Fruit fly (Drosophila melanogaster) whole organism, embryonic: ENCODE results near the gene puf.

Experiments
- BEAF-32 ChIP-seq: fragments of 200-800 bp; sonication (Bioruptor generic); optimal IDR thresholded peaks from 3 replicates; lab custom pipeline; 2017; ENCODE audit warnings: missing biosample characterization, missing genetic modification characterization, mild to moderate bottlenecking, moderate library complexity, missing genetic modification reagents
- CG10543 ChIP-seq: fragments of 200-800 bp; sonication (Bioruptor generic); optimal IDR thresholded peaks from 3 replicates; lab custom pipeline; 2017; ENCODE audit warnings: missing biosample characterization, mild to moderate bottlenecking, missing genetic modification characterization, moderate library complexity
- CG11085 ChIP-seq: fragments of 200-800 bp; sonication (Bioruptor generic); IDR thresholded peaks from 2 replicates; pipeline ENCODE4 v1.3.6; 2022; ENCODE audit warnings: missing biosample characterization, missing genetic modification characterization
- CG11504 ChIP-seq: fragments of 200-800 bp; sonication (Bioruptor generic); optimal IDR thresholded peaks from 3 replicates; lab custom pipeline; 2019; ENCODE audit warnings: missing biosample characterization, mild to moderate bottlenecking, missing genetic modification characterization, moderate library complexity
- CG12659 ChIP-seq: fragments of 200-800 bp; sonication (Bioruptor generic); optimal IDR thresholded peaks from 3 replicates; lab custom pipeline; 2017; ENCODE audit warnings: mild to moderate bottlenecking, missing biosample characterization, missing genetic modification reagents, missing genetic modification characterization
- CG13894 ChIP-seq: fragments of 200-800 bp; sonication (Bioruptor generic); optimal IDR thresholded peaks from 3 replicates; lab custom pipeline; 2018; ENCODE audit warnings: missing biosample characterization, mild to moderate bottlenecking, missing genetic modification characterization, moderate library complexity
- CG14965 ChIP-seq: fragments of 200-800 bp; sonication (Bioruptor generic); optimal IDR thresholded peaks from 2 replicates; lab custom pipeline; 2016; ENCODE audit warnings: missing biosample characterization, missing genetic modification characterization, borderline replicate concordance
- CG16813 ChIP-seq: fragments of 200-800 bp; sonication (Bioruptor generic); IDR thresholded peaks from 3 replicates; pipeline ENCODE4 v1.3.6; 2022; ENCODE audit warnings: missing biosample characterization, missing genetic modification characterization; ENCODE audit not compliant: partially characterized antibody
- CG16863 ChIP-seq: fragments of 200-800 bp; sonication (Bioruptor generic); optimal IDR thresholded peaks from 3 replicates; lab custom pipeline; 2016; ENCODE audit warnings: missing biosample characterization, missing genetic modification characterization
- CG2875 ChIP-seq: fragments of 200-800 bp; sonication (Bioruptor generic); optimal IDR thresholded peaks from 2 replicates; lab custom pipeline; 2017; ENCODE audit warnings: missing biosample characterization, mild to moderate bottlenecking, missing genetic modification characterization, missing genetic modification reagents
- CG34376 ChIP-seq: fragments of 200-800 bp; sonication (Bioruptor generic); optimal IDR thresholded peaks from 2 replicates; lab custom pipeline; 2018; ENCODE audit warnings: missing biosample characterization, mild to moderate bottlenecking, missing genetic modification characterization
- CG5180 ChIP-seq: fragments of 200-800 bp; sonication (Bioruptor generic); optimal IDR thresholded peaks from 3 replicates; lab custom pipeline; 2017; ENCODE audit warnings: missing biosample characterization, missing genetic modification characterization, mild to moderate bottlenecking, moderate library complexity, missing genetic modification reagents
- CG6765 ChIP-seq: fragments of 200-800 bp; sonication (Bioruptor generic); optimal IDR thresholded peaks from 3 replicates; lab custom pipeline; 2017; ENCODE audit warnings: missing biosample characterization, mild to moderate bottlenecking, missing genetic modification characterization
- CG7357 ChIP-seq: fragments of 200-800 bp; sonication (Bioruptor generic); IDR thresholded peaks from 3 replicates; pipeline ENCODE4 v1.3.6; 2022; ENCODE audit warnings: missing biosample characterization, missing genetic modification characterization
- CG9932 ChIP-seq: fragments of 200-800 bp; sonication (Bioruptor generic); IDR thresholded peaks from 2 replicates; pipeline ENCODE4 v1.3.6; 2022; ENCODE audit warnings: missing biosample characterization, missing genetic modification characterization
- CTCF ChIP-seq: fragments of 200-800 bp; sonication (Bioruptor generic); optimal IDR thresholded peaks from 2 replicates; lab custom pipeline; 2017; ENCODE audit warnings: missing biosample characterization, mild to moderate bottlenecking, missing genetic modification characterization, moderate library complexity
- Dek ChIP-seq: fragments of 200-800 bp; sonication (Bioruptor generic); optimal IDR thresholded peaks from 3 replicates; lab custom pipeline; 2019; ENCODE audit warnings: missing biosample characterization, mild to moderate bottlenecking, missing genetic modification characterization, moderate library complexity
- Dp ChIP-seq: fragments of 200-800 bp; sonication (Bioruptor generic); optimal IDR thresholded peaks from 2 replicates; lab custom pipeline; 2018; ENCODE audit warnings: missing biosample characterization, mild to moderate bottlenecking, missing genetic modification characterization, moderate library complexity
- Fer1 ChIP-seq: fragments of 200-800 bp; sonication (Bioruptor generic); optimal IDR thresholded peaks from 2 replicates; lab custom pipeline; 2017; ENCODE audit warnings: missing biosample characterization, mild to moderate bottlenecking, missing genetic modification characterization
- Gug ChIP-seq: fragments of 200-800 bp; sonication (Bioruptor generic); IDR thresholded peaks from 4 replicates; pipeline ENCODE4 v1.3.6; 2022; ENCODE audit warnings: missing biosample characterization, missing genetic modification characterization
- MESR4 ChIP-seq: fragments of 200-800 bp; sonication (Bioruptor generic); optimal IDR thresholded peaks from 2 replicates; lab custom pipeline; 2018; ENCODE audit warnings: missing biosample characterization, mild to moderate bottlenecking, missing genetic modification characterization, moderate library complexity
- MTF-1 ChIP-seq: fragments of 200-800 bp; sonication (Bioruptor generic); optimal IDR thresholded peaks from 2 replicates; lab custom pipeline; 2018; ENCODE audit warnings: missing biosample characterization, mild to moderate bottlenecking, missing genetic modification characterization, borderline replicate concordance
- Med ChIP-seq: fragments of 200-800 bp; sonication (Bioruptor generic); peaks from one replicate; lab custom pipeline; 2016; ENCODE audit warnings: missing biosample characterization, missing genetic modification characterization, mild to moderate bottlenecking, inconsistent platforms, moderate library complexity
- NC2α ChIP-seq: fragments of 200-800 bp; sonication (Bioruptor generic); optimal IDR thresholded peaks from 2 replicates; lab custom pipeline; 2016; ENCODE audit warnings: missing biosample characterization, missing genetic modification characterization
- Neu2 ChIP-seq: fragments of 200-800 bp; sonication (Bioruptor generic); optimal IDR thresholded peaks from 3 replicates; lab custom pipeline; 2016; ENCODE audit warnings: missing biosample characterization, missing genetic modification characterization, borderline replicate concordance
- Ptx1 ChIP-seq: fragments of 200-800 bp; sonication (Bioruptor generic); IDR thresholded peaks from 2 replicates; pipeline ENCODE4 v1.3.6; 2022; ENCODE audit warnings: missing biosample characterization, missing genetic modification characterization
- ab ChIP-seq: fragments of 200-800 bp; sonication (Bioruptor generic); optimal IDR thresholded peaks from 2 replicates; lab custom pipeline; 2016; ENCODE audit warnings: missing biosample characterization, missing genetic modification characterization
- chif ChIP-seq, 2 experiments: fragments of 200-800 bp; sonication (Bioruptor generic); optimal IDR thresholded peaks; 3 replicates each; lab custom pipeline; 2016; ENCODE audit warnings: missing biosample characterization in 2 of 2, missing genetic modification characterization in 2 of 2
- fd3F ChIP-seq: fragments of 200-800 bp; sonication (Bioruptor generic); optimal IDR thresholded peaks from 2 replicates; lab custom pipeline; 2018; ENCODE audit warnings: missing biosample characterization, mild to moderate bottlenecking, missing genetic modification characterization, moderate library complexity
- gcm ChIP-seq: fragments of 200-800 bp; sonication (Bioruptor generic); optimal IDR thresholded peaks from 2 replicates; lab custom pipeline; 2019; ENCODE audit warnings: missing biosample characterization, mild to moderate bottlenecking, missing genetic modification characterization, moderate library complexity
- klu ChIP-seq: fragments of 200-800 bp; sonication (Bioruptor generic); IDR thresholded peaks from 2 replicates; pipeline ENCODE4 v1.3.6; 2022; ENCODE audit warnings: missing biosample characterization, missing genetic modification characterization
- kni ChIP-seq: fragments of 200-800 bp; sonication (Bioruptor generic); optimal IDR thresholded peaks from 3 replicates; lab custom pipeline; 2017; ENCODE audit warnings: mild to moderate bottlenecking, missing biosample characterization, missing genetic modification reagents, missing genetic modification characterization
- lab ChIP-seq: fragments of 200-800 bp; sonication (Bioruptor generic); optimal IDR thresholded peaks from 3 replicates; lab custom pipeline; 2017; ENCODE audit warnings: missing biosample characterization, missing genetic modification characterization, mild to moderate bottlenecking, moderate library complexity, missing genetic modification reagents
- lola ChIP-seq, 3 experiments: fragments of >200 bp in 2 of 3; fragments of 200-800 bp in 1 of 3; sonication (Bioruptor generic) in 1 of 3; optimal IDR thresholded peaks; 2 replicates each; lab custom pipeline; 2017 to 2019; ENCODE audit warnings: missing biosample characterization in 3 of 3, missing genetic modification characterization in 3 of 3, mild to moderate bottlenecking in 1 of 3, moderate library complexity in 1 of 3
- nerfin-1 ChIP-seq: fragments of 200-800 bp; sonication (Bioruptor generic); optimal IDR thresholded peaks from 3 replicates; lab custom pipeline; 2019; ENCODE audit warnings: missing biosample characterization, mild to moderate bottlenecking, missing genetic modification characterization, moderate library complexity
- oc ChIP-seq: fragments of 200-800 bp; sonication (Bioruptor generic); optimal IDR thresholded peaks from 2 replicates; lab custom pipeline; 2018; ENCODE audit warnings: missing biosample characterization, mild to moderate bottlenecking, missing genetic modification characterization, moderate library complexity
- org-1 ChIP-seq: fragments of 200-800 bp; sonication (Bioruptor generic); optimal IDR thresholded peaks from 2 replicates; lab custom pipeline; 2017; ENCODE audit warnings: missing biosample characterization, missing genetic modification characterization
- pan ChIP-seq, 4 experiments: fragments of >200 bp in 3 of 4; fragments of 200-800 bp in 1 of 4; sonication (Bioruptor generic) in 1 of 4; optimal IDR thresholded peaks in 3 of 4; IDR thresholded peaks in 1 of 4; 2 replicates each; pipeline versions ENCODE4 v1.3.6 to Lab custom; 2017 to 2022; ENCODE audit warnings: missing biosample characterization in 2 of 4, missing genetic modification characterization in 2 of 4, mixed read lengths in 1 of 4
- pho ChIP-seq: fragments of 200-800 bp; sonication (Bioruptor generic); optimal IDR thresholded peaks from 2 replicates; lab custom pipeline; 2016; ENCODE audit warnings: missing biosample characterization, missing genetic modification characterization
- sens ChIP-seq: fragments of 200-800 bp; sonication (Bioruptor generic); peaks from one replicate; lab custom pipeline; 2016; ENCODE audit warnings: missing biosample characterization, missing genetic modification characterization
- shn ChIP-seq: fragments of 200-800 bp; sonication (Bioruptor generic); optimal IDR thresholded peaks from 3 replicates; lab custom pipeline; 2016; ENCODE audit warnings: missing biosample characterization, missing genetic modification characterization
- slou ChIP-seq: fragments of 200-800 bp; sonication (Bioruptor generic); optimal IDR thresholded peaks from 3 replicates; lab custom pipeline; 2016; ENCODE audit warnings: missing biosample characterization, missing genetic modification characterization
- so ChIP-seq: fragments of 200-800 bp; sonication (Bioruptor generic); IDR thresholded peaks from 3 replicates; pipeline ENCODE4 v1.3.6; 2022; ENCODE audit warnings: missing biosample characterization, missing genetic modification characterization
- tap ChIP-seq: fragments of 200-800 bp; optimal IDR thresholded peaks from 3 replicates; lab custom pipeline; 2019; ENCODE audit warnings: missing biosample characterization, mild to moderate bottlenecking, missing genetic modification characterization, moderate library complexity
- trh ChIP-seq: fragments of 200-800 bp; sonication (Bioruptor generic); optimal IDR thresholded peaks from 2 replicates; lab custom pipeline; 2016; ENCODE audit warnings: missing biosample characterization, missing genetic modification characterization

The puf gene

dm6 chr3R:24590276-24590675 lies 59.6 kb downstream of the puf start (continued):
- TF ChIP-seq MESR4 (GFP tag; lab: Kevin White, UChicago) (no peak), tap (tag; lab: Kevin White, UChicago) (no peak), klu (GFP tag; lab: Robert Waterston, UW) (no peak)
- TF ChIP-seq, all 482 proteins: peak for 6

dm6 chr3R:24588829-24589638 lies 60.8 kb downstream of the puf start:
- TF ChIP-seq sens (GFP tag; lab: Kevin White, UChicago): peak; percentile 77
- TF ChIP-seq CG12659 (GFP tag; lab: Kevin White, UChicago): no peak
- TF ChIP-seq kni (GFP tag; lab: Kevin White, UChicago): peak; percentile 42
- TF ChIP-seq nerfin-1 (tag; lab: Kevin White, UChicago): peak; percentile 33
- no peak for TF ChIP-seq CG11085
- peak in 1 of 2 experiments; percentile 14 for TF ChIP-seq chif (GFP tag; optimal IDR thresholded peaks at IDR 0.05; lab: Kevin White, UChicago)
- TF ChIP-seq CTCF: peak; percentile 55
- TF ChIP-seq lab (GFP tag; lab: Kevin White, UChicago): peak; percentile 6
- no peak for TF ChIP-seq lola (GFP tag; optimal IDR thresholded peaks at IDR 0.05; lab: Kevin White, UChicago)
- peak; percentile 24 for TF ChIP-seq Dp (GFP tag; lab: Kevin White, UChicago)
- TF ChIP-seq gcm: peak; percentile 11
- TF ChIP-seq CG9932: no peak
- TF ChIP-seq CG16863 (GFP tag; lab: Kevin White, UChicago): no peak
- TF ChIP-seq BEAF-32 (GFP tag; lab: Kevin White, UChicago): peak; percentile 3
- TF ChIP-seq CG2875 (GFP tag; lab: Kevin White, UChicago): peak; percentile 14
- no peak for TF ChIP-seq ab (GFP tag; lab: Kevin White, UChicago)
- no peak for TF ChIP-seq so (GFP tag; lab: Robert Waterston, UW)
- TF ChIP-seq oc: peak; percentile 24
- peak; percentile 80 for TF ChIP-seq NC2α (GFP tag; lab: Kevin White, UChicago)
- TF ChIP-seq CG5180 (GFP tag; lab: Kevin White, UChicago): peak; percentile 97
- TF ChIP-seq CG10543: peak; percentile 12
- TF ChIP-seq pan (optimal IDR thresholded peaks at IDR 0.05; lab: Kevin White, UChicago): no peak
- TF ChIP-seq pan (GFP tag; optimal IDR thresholded peaks at IDR 0.05 in 1 of 2, IDR thresholded peaks at IDR 0.05 in 1 of 2): no peak
- peak; percentile 17 for TF ChIP-seq CG11504 (tag; lab: Kevin White, UChicago)
- no peak for TF ChIP-seq Gug (GFP tag; lab: Robert Waterston, UW)
- TF ChIP-seq CG13894 (tag; lab: Kevin White, UChicago): peak; percentile 21
- TF ChIP-seq Med: peak; percentile 88
- TF ChIP-seq Dek (tag; lab: Kevin White, UChicago): peak; percentile 10
- TF ChIP-seq slou: no peak
- TF ChIP-seq pho (GFP tag; lab: Kevin White, UChicago): no peak
- TF ChIP-seq Fer1 (GFP tag; lab: Kevin White, UChicago): peak; percentile 35
- peak; percentile 29 for TF ChIP-seq MTF-1
- no peak for TF ChIP-seq Neu2 (GFP tag; lab: Kevin White, UChicago)
- TF ChIP-seq org-1 (GFP tag; lab: Kevin White, UChicago): no peak
- TF ChIP-seq Ptx1 (GFP tag; lab: Robert Waterston, UW): no peak
- TF ChIP-seq CG6765: peak; percentile 29
- TF ChIP-seq shn: no peak
- TF ChIP-seq CG34376 (GFP tag; lab: Kevin White, UChicago): peak; percentile 48
- no peak for TF ChIP-seq CG7357
- no peak for TF ChIP-seq trh (GFP tag; lab: Kevin White, UChicago)
- no peak for TF ChIP-seq CG14965 (GFP tag; lab: Kevin White, UChicago)
- TF ChIP-seq fd3F: no peak
- TF ChIP-seq CG16813 (GFP tag; lab: Robert Waterston, UW): no peak
